Fruit fly (Drosophila melanogaster): ENCODE data around the gene CG43319.

DNA sequence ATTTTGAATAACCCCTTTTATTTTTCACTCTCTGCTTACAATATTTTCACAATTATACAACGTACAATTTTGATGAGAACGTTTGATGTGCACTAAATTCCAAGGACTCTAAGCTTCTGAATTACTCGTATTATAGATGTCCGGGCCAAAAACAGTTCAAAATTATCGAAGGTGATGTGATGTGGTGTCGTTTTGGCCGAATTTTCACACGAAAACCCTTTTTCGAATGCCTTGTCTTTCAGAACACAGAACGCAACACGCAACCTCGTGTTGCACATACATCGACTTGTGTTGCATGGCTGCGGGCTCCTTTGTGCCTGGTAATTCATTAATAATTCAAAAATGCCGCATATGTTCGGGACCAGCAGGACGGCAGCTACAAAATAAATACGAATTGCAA is 6.1 kb upstream of the CG43319 start, which contains the start of gene CG31055:
- no peak for TF ChIP-seq CG14655 (GFP tag; optimal IDR thresholded peaks at IDR 0.05)
- no peak for TF ChIP-seq CG4496 (GFP tag; IDR thresholded peaks at IDR 0.05)
- TF ChIP-seq rn (GFP tag; IDR thresholded peaks at IDR 0.05), result no peak
- TF ChIP-seq Pif1B (GFP tag; optimal IDR thresholded peaks at IDR 0.05), result no peak
- TF ChIP-seq fd96Ca (GFP tag; IDR thresholded peaks at IDR 0.05), result no peak
- no peak for TF ChIP-seq Snoo (tag; optimal IDR thresholded peaks at IDR 0.05)
- TF ChIP-seq CG34367 (tag; optimal IDR thresholded peaks at IDR 0.05), result no peak
- no peak for TF ChIP-seq CG9948 (tag; optimal IDR thresholded peaks at IDR 0.05)
